Fruit fly (Drosophila melanogaster): ENCODE data around the gene CG6885.
A peak's percentile ranks its signal among the peaks of the same experiment; 100 is the strongest.

The CG6885 gene

DNA sequence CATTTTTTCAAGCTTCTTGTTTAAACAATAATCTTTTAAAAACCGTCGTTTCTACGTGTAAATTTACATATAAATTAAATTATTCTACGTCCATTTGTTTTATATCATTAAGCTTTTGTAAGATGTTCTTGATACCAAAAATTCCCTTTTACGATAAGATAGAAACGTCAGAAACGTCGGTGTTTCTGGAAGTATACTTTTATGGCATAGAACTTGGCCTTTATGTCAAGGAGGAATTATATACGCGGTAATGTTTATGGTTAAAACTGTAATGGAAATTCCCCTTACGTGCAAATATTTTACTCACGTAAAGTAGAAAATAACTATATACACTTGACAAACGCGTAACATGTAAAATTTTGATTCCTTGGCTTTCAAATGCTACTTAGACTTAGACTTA is 609 bp upstream of the CG6885 start (continued):
- TF ChIP-seq pita (GFP tag; optimal IDR thresholded peaks at IDR 0.05) (peak; percentile 15), CG14710 (tag; optimal IDR thresholded peaks at IDR 0.05) (peak; percentile 30), HLH3B (GFP tag; IDR thresholded peaks at IDR 0.05) (0 out of 2 replicates have a peak, but pooled peaks have one; percentile 7), CG3163 (GFP tag; optimal IDR thresholded peaks at IDR 0.05) (no peak), CTCF (GFP tag; optimal IDR thresholded peaks at IDR 0.05) (peak; percentile 85), Camta (GFP tag; optimal IDR thresholded peaks at IDR 0.05) (peak; percentile 12), Dp (GFP tag; optimal IDR thresholded peaks at IDR 0.05) (peak; percentile 6), phol (tag; optimal IDR thresholded peaks at IDR 0.05) (peak; percentile 5), Lhr (GFP tag; optimal IDR thresholded peaks at IDR 0.05) (peak; percentile 33), wek (GFP tag; optimal IDR thresholded peaks at IDR 0.05) (peak; percentile 84), fru (optimal IDR thresholded peaks at IDR 0.05) (no peak), CG15011 (GFP tag; optimal IDR thresholded peaks at IDR 0.05) (no peak), GATAe (GFP tag; conservative IDR thresholded peaks at IDR 0.05) (peak; percentile 54), bowl (GFP tag; IDR thresholded peaks at IDR 0.05) (no peak), trem (tag; optimal IDR thresholded peaks at IDR 0.05) (peak; percentile 9), CG11504 (tag; optimal IDR thresholded peaks at IDR 0.05) (peak; percentile 29), fd102C (GFP tag; optimal IDR thresholded peaks at IDR 0.05) (no peak), CG16813 (GFP tag; IDR thresholded peaks at IDR 0.05; ENCODE audit: partially characterized antibody) (peak; percentile 63), dysf (GFP tag; IDR thresholded peaks at IDR 0.05) (no peak), CG2889 (GFP tag; IDR thresholded peaks at IDR 0.05) (no peak), twi (tag; optimal IDR thresholded peaks at IDR 0.05) (peak; percentile 4), Bgb (GFP tag; IDR thresholded peaks at IDR 0.05; ENCODE audit: partially characterized antibody) (peak; percentile 79), zen (tag; optimal IDR thresholded peaks at IDR 0.05) (peak; percentile 39), CG6683 (GFP tag; optimal IDR thresholded peaks at IDR 0.05) (no peak), CG14014 (GFP tag; IDR thresholded peaks at IDR 0.05) (no peak), pb (GFP tag; optimal IDR thresholded peaks at IDR 0.05) (no peak), CG10274 (GFP tag; optimal IDR thresholded peaks at IDR 0.05) (no peak), sens (GFP tag) (peak; percentile 7), ham (GFP tag; IDR thresholded peaks at IDR 0.05) (no peak), Neu2 (GFP tag; optimal IDR thresholded peaks at IDR 0.05; ENCODE audit: borderline replicate concordance) (no peak), her (GFP tag; optimal IDR thresholded peaks at IDR 0.05) (no peak), CG17829 (tag; optimal IDR thresholded peaks at IDR 0.05) (peak; percentile 3), Ets97D (GFP tag; optimal IDR thresholded peaks at IDR 0.05) (no peak), CG9437 (GFP tag; optimal IDR thresholded peaks at IDR 0.05) (peak; percentile 89), Pdp1 (GFP tag; optimal IDR thresholded peaks at IDR 0.05) (no peak), H2.0 (GFP tag; IDR thresholded peaks at IDR 0.05) (no peak), btn (GFP tag; optimal IDR thresholded peaks at IDR 0.05) (no peak), salm (tag; optimal IDR thresholded peaks at IDR 0.05) (no peak), CG34422 (GFP tag; IDR thresholded peaks at IDR 0.05) (0 out of 3 replicates have a peak, but pooled peaks have one; percentile 18), CG4854 (GFP tag; optimal IDR thresholded peaks at IDR 0.05) (peak; percentile 2), knrl (GFP tag; IDR thresholded peaks at IDR 0.05; ENCODE audit: partially characterized antibody) (peak; percentile 70; the same call in 2 of the 3 replicates), Myb (GFP tag; optimal IDR thresholded peaks at IDR 0.05) (peak; percentile 24), gfzf (GFP tag; optimal IDR thresholded peaks at IDR 0.05) (peak; percentile 10), Hr51 (GFP tag; optimal IDR thresholded peaks at IDR 0.05) (peak in 1 of 2 experiments; percentile 5), vvl (GFP tag; IDR thresholded peaks at IDR 0.05) (no peak), Opbp (GFP tag; IDR thresholded peaks at IDR 0.05; ENCODE audit: partially characterized antibody) (0 out of 3 replicates have a peak, but pooled peaks have one; percentile 21), CG13123 (GFP tag; optimal IDR thresholded peaks at IDR 0.05) (no peak), h (optimal IDR thresholded peaks at IDR 0.05) (no peak), CG7271 (tag; optimal IDR thresholded peaks at IDR 0.05) (peak; percentile 28), CG6791 (GFP tag; IDR thresholded peaks at IDR 0.05; ENCODE audit: partially characterized antibody) (peak; percentile 45; the same call in 1 of the 3 replicates), CG13775 (GFP tag; optimal IDR thresholded peaks at IDR 0.05) (no peak)

Data from whole organism, embryonic.